Fruit fly (Drosophila melanogaster): ENCODE data around the gene CG14419.

The CG14419 gene

DNA sequence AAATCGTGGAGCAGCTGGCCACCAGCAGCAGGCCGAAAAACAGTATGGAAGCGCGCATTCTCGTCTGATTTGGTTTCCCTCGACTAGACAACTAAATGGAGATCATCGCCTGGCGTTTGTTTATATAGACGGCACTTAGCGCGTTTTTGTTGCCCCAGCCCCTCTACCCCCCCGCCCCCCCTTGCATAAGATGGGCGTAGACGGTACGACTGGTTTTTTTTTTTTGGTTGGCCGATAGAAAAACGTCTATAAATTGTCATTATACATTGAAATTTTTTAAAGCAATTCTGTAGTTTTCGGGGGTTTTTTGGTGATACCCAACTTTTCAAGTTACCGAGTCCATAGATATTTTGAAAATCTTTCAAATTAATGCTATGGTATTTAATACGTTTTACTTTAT lies at the start of gene CG14419:
TSS of gene CG14419 (minus strand) at position 101 of the 400 bp plus-strand sequence.
- TF ChIP-seq CG32006 (GFP tag; optimal IDR thresholded peaks at IDR 0.05) (no peak), Hr4 (GFP tag; optimal IDR thresholded peaks at IDR 0.05) (no peak), CG6854 (GFP tag; optimal IDR thresholded peaks at IDR 0.05) (no peak), CG10631 (GFP tag; optimal IDR thresholded peaks at IDR 0.05) (no peak), Ets96B (tag; optimal IDR thresholded peaks at IDR 0.05) (no peak), achi (GFP tag; optimal IDR thresholded peaks at IDR 0.05) (no peak), CG11902 (GFP tag; optimal IDR thresholded peaks at IDR 0.05) (no peak), acj6 (GFP tag; optimal IDR thresholded peaks at IDR 0.05) (no peak), fkh (GFP tag; optimal IDR thresholded peaks at IDR 0.05) (no peak), vri (GFP tag; optimal IDR thresholded peaks at IDR 0.05) (no peak), CG10669 (GFP tag; optimal IDR thresholded peaks at IDR 0.05) (no peak), CG31627 (GFP tag; optimal IDR thresholded peaks at IDR 0.05) (no peak), Hr39 (GFP tag; optimal IDR thresholded peaks at IDR 0.05) (no peak), Eip78C (GFP tag) (no peak), Eip75B (GFP tag; optimal IDR thresholded peaks at IDR 0.05) (no peak), Sox102F (GFP tag; optimal IDR thresholded peaks at IDR 0.05) (no peak), dsx (GFP tag; optimal IDR thresholded peaks at IDR 0.05; ENCODE audit: poor library complexity, severe bottlenecking) (no peak), CG6163 (GFP tag; IDR thresholded peaks at IDR 0.05) (no peak), Blimp-1 (GFP tag; optimal IDR thresholded peaks at IDR 0.05) (no peak)

DNA sequence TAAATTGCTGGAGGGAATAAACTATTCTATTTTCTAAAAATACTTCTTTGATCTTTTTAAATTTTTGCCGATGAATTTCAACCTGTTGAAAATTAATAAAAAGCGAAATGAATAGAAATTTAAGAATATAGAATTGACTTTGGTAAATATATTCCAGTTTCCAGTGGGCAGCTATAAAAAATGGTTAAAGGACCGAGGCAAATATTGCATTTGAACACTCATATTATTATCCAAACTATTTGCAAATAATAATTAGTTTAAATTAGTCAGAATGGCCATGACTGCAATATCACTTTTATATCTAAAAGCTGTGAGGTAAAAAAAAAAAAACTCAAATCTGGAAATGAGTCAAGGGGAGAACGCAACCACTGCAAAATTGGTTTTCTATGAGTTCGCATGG lies 49.1 kb upstream of the CG14419 start, which contains the start of gene CG3592:
TSS of gene CG3592 (plus strand) at position 301 of the 400 bp plus-strand sequence.
- TF ChIP-seq CG3919 (GFP tag; optimal IDR thresholded peaks at IDR 0.05) (no peak), CG6792 (GFP tag; optimal IDR thresholded peaks at IDR 0.05) (no peak), Ets21C (GFP tag; optimal IDR thresholded peaks at IDR 0.05) (no peak), CG10669 (GFP tag; optimal IDR thresholded peaks at IDR 0.05) (no peak), CG6808 (GFP tag; optimal IDR thresholded peaks at IDR 0.05) (no peak), Hr4 (GFP tag; optimal IDR thresholded peaks at IDR 0.05) (no peak), net (GFP tag; optimal IDR thresholded peaks at IDR 0.05) (no peak), Met (GFP tag; optimal IDR thresholded peaks at IDR 0.05) (no peak), salr (GFP tag; optimal IDR thresholded peaks at IDR 0.05) (no peak), CG15336 (GFP tag; IDR thresholded peaks at IDR 0.05) (no peak), fd85E (GFP tag; optimal IDR thresholded peaks at IDR 0.05) (no peak), CG8632 (GFP tag; optimal IDR thresholded peaks at IDR 0.05) (no peak), dsx (GFP tag; optimal IDR thresholded peaks at IDR 0.05; ENCODE audit: poor library complexity, severe bottlenecking) (no peak), Ets96B (tag; optimal IDR thresholded peaks at IDR 0.05) (no peak), CG34406 (GFP tag; optimal IDR thresholded peaks at IDR 0.05) (no peak), svp (GFP tag) (no peak), acj6 (GFP tag; optimal IDR thresholded peaks at IDR 0.05) (no peak)

DNA sequence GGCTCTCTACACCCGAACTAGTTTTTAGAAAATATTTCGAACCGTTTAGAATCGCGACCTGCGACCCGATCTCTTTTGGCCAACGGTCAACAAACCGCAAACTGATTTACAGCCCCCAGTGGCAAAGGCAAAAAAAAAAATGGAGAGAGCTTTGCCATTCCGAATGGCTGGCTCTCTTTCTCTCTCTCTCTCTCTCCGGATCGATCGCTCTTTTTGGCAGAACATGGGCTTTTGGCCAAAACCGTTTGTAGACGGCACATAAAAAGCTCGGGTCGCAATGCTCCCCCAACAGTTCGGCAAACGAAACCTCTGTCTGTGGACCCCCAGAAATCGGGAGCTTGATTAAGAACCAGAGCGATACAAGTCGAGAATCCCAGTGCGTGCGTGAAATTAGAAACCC lies 43.8 kb upstream of the CG14419 start, which contains the start of gene CG32793:
TSS of gene CG32793 (plus strand) at position 301 of the 400 bp plus-strand sequence.
- TF ChIP-seq Ets21C (GFP tag; optimal IDR thresholded peaks at IDR 0.05) (no peak), Sox15 (GFP tag; optimal IDR thresholded peaks at IDR 0.05) (no peak), dsx (GFP tag; optimal IDR thresholded peaks at IDR 0.05; ENCODE audit: poor library complexity, severe bottlenecking) (no peak), ss (GFP tag; optimal IDR thresholded peaks at IDR 0.05) (no peak), achi (GFP tag; optimal IDR thresholded peaks at IDR 0.05) (no peak), CG8632 (GFP tag; optimal IDR thresholded peaks at IDR 0.05) (no peak), CG6276 (GFP tag; optimal IDR thresholded peaks at IDR 0.05) (no peak), Eip78C (GFP tag) (no peak), net (GFP tag; optimal IDR thresholded peaks at IDR 0.05) (no peak), CG11762 (GFP tag; optimal IDR thresholded peaks at IDR 0.05; ENCODE audit: insufficient read depth) (no peak), spab (GFP tag; optimal IDR thresholded peaks at IDR 0.05) (no peak)

dm6 chrX:2927158-2927557 lies 41.4 kb upstream of the CG14419 start, which contains the start of gene CG14424:
Gene CG14424 (minus strand): TSS chrX:2927258.
- TF ChIP-seq CG7368 (GFP tag; optimal IDR thresholded peaks at IDR 0.05): no peak
- no peak for TF ChIP-seq CG1621 (tag; optimal IDR thresholded peaks at IDR 0.05)
- TF ChIP-seq fd85E (GFP tag; optimal IDR thresholded peaks at IDR 0.05): no peak
- no peak for TF ChIP-seq CG10631 (GFP tag; optimal IDR thresholded peaks at IDR 0.05)
- TF ChIP-seq Lpt (GFP tag; optimal IDR thresholded peaks at IDR 0.05): no peak
- TF ChIP-seq CG8632 (GFP tag; optimal IDR thresholded peaks at IDR 0.05): no peak
- no peak for TF ChIP-seq ss (GFP tag; optimal IDR thresholded peaks at IDR 0.05)
- TF ChIP-seq CG15336 (GFP tag; IDR thresholded peaks at IDR 0.05): no peak
- no peak for TF ChIP-seq Eip75B (GFP tag; optimal IDR thresholded peaks at IDR 0.05)
- no peak for TF ChIP-seq Gug (GFP tag; IDR thresholded peaks at IDR 0.05)
- no peak for TF ChIP-seq Met (GFP tag; optimal IDR thresholded peaks at IDR 0.05)
- no peak for TF ChIP-seq CG3032 (tag; optimal IDR thresholded peaks at IDR 0.05)
- TF ChIP-seq CG4318 (GFP tag; optimal IDR thresholded peaks at IDR 0.05): no peak
- TF ChIP-seq salr (GFP tag; optimal IDR thresholded peaks at IDR 0.05): no peak
